Worm (Caenorhabditis elegans) whole organism, mixed stage, embryonic: Measurements from ENCODE around the gene C44C10.10.

ENCODE experiments used
- M03D4.4 ChIP-seq: sonication (generic microtip); optimal IDR thresholded peaks from 2 replicates; lab custom pipeline; 2017; ENCODE audit warnings: mild to moderate bottlenecking, missing genetic modification characterization, missing compliant biosample characterization
- bed-3 ChIP-seq: fragments of 200-800 bp; sonication (Bioruptor generic); optimal IDR thresholded peaks from 3 replicates; lab custom pipeline; 2018; ENCODE audit warnings: mild to moderate bottlenecking, missing genetic modification characterization, moderate library complexity, missing compliant biosample characterization
- ceh-39 ChIP-seq: fragments of 150-350 bp; optimal IDR thresholded peaks from 2 replicates; lab custom pipeline; 2014; ENCODE audit warnings: missing biosample characterization, missing genetic modification characterization
- ceh-43 ChIP-seq: fragments of 200-800 bp; sonication (Bioruptor generic); optimal IDR thresholded peaks from 2 replicates; lab custom pipeline; 2018; ENCODE audit warnings: mild to moderate bottlenecking, missing genetic modification characterization, moderate library complexity, missing compliant biosample characterization
- ceh-83 ChIP-seq: fragments of 200-800 bp; sonication (Bioruptor generic); optimal IDR thresholded peaks from 2 replicates; lab custom pipeline; 2018; ENCODE audit warnings: mild to moderate bottlenecking, missing genetic modification characterization, missing compliant biosample characterization
- ces-1 ChIP-seq: fragments of 150-350 bp; optimal IDR thresholded peaks from 2 replicates; lab custom pipeline; 2014; ENCODE audit warnings: missing biosample characterization, missing genetic modification reagents, missing genetic modification characterization
- cnd-1 ChIP-seq: fragments of 200-800 bp; sonication (Bioruptor generic); optimal IDR thresholded peaks from 2 replicates; lab custom pipeline; 2018; ENCODE audit warnings: mild to moderate bottlenecking, missing genetic modification characterization, missing compliant biosample characterization
- drap-1 ChIP-seq: fragments of 200-800 bp; sonication (Bioruptor generic); optimal IDR thresholded peaks from 3 replicates; lab custom pipeline; 2018; ENCODE audit warnings: mild to moderate bottlenecking, missing genetic modification characterization, missing compliant biosample characterization
- elt-1 ChIP-seq: sonication (generic microtip); optimal IDR thresholded peaks from 2 replicates; lab custom pipeline; 2017; ENCODE audit warnings: missing genetic modification characterization, mild to moderate bottlenecking, missing compliant biosample characterization, antibody characterized with exemption, moderate library complexity, borderline replicate concordance; ENCODE audit not compliant: insufficient read depth
- elt-3 ChIP-seq: fragments of 150-350 bp; optimal IDR thresholded peaks from 2 replicates; lab custom pipeline; 2014; ENCODE audit warnings: missing biosample characterization, missing genetic modification characterization
- ham-2 ChIP-seq: fragments of 200-800 bp; sonication (Bioruptor generic); optimal IDR thresholded peaks from 2 replicates; lab custom pipeline; 2018; ENCODE audit warnings: mild to moderate bottlenecking, missing genetic modification characterization, missing compliant biosample characterization
- hlh-1 ChIP-seq: fragments of 150-350 bp; optimal IDR thresholded peaks from 2 replicates; lab custom pipeline; 2014; ENCODE audit warnings: missing biosample characterization, missing genetic modification reagents, missing genetic modification characterization
- lin-32 ChIP-seq: fragments of 200-800 bp; sonication (Bioruptor generic); optimal IDR thresholded peaks from 2 replicates; lab custom pipeline; 2018; ENCODE audit warnings: mild to moderate bottlenecking, missing genetic modification characterization, missing compliant biosample characterization
- lsy-2 ChIP-seq: fragments of 150-350 bp; optimal IDR thresholded peaks from 2 replicates; lab custom pipeline; 2014; ENCODE audit warnings: missing biosample characterization, missing genetic modification characterization
- mab-5 ChIP-seq: fragments of 150-350 bp; optimal IDR thresholded peaks from 2 replicates; lab custom pipeline; 2014; ENCODE audit warnings: missing biosample characterization, missing genetic modification characterization
- mls-2 ChIP-seq: sonication (generic microtip); optimal IDR thresholded peaks from 2 replicates; lab custom pipeline; 2016; ENCODE audit warnings: mild to moderate bottlenecking, missing genetic modification characterization, moderate library complexity, missing compliant biosample characterization
- nhr-2 ChIP-seq: fragments of 150-350 bp; optimal IDR thresholded peaks from 2 replicates; lab custom pipeline; 2014; ENCODE audit warnings: missing biosample characterization, missing genetic modification characterization
- nhr-237 ChIP-seq: fragments of 150-350 bp; optimal IDR thresholded peaks from 2 replicates; lab custom pipeline; 2014; ENCODE audit warnings: missing biosample characterization, missing genetic modification characterization
- nhr-76 ChIP-seq: sonication (generic microtip); optimal IDR thresholded peaks from 2 replicates; lab custom pipeline; 2017; ENCODE audit warnings: missing biosample characterization, missing genetic modification characterization
- pha-4 ChIP-seq: fragments of 150-350 bp; optimal IDR thresholded peaks from 2 replicates; lab custom pipeline; 2018; ENCODE audit warnings: missing biosample characterization, missing genetic modification reagents, missing genetic modification characterization
- sem-2 ChIP-seq: fragments of 200-800 bp; sonication (Bioruptor generic); optimal IDR thresholded peaks from 2 replicates; lab custom pipeline; 2018; ENCODE audit warnings: mild to moderate bottlenecking, missing genetic modification characterization, missing compliant biosample characterization
- snpc-4 ChIP-seq: fragments of 150-350 bp; optimal IDR thresholded peaks from 2 replicates; lab custom pipeline; 2014; ENCODE audit warnings: missing biosample characterization, missing genetic modification characterization
- sptf-1 ChIP-seq: sonication (generic microtip); optimal IDR thresholded peaks from 2 replicates; lab custom pipeline; 2017; ENCODE audit warnings: mild to moderate bottlenecking, missing genetic modification characterization, moderate library complexity, missing compliant biosample characterization
- tbx-8 ChIP-seq: fragments of 200-800 bp; sonication (Bioruptor generic); optimal IDR thresholded peaks from 2 replicates; lab custom pipeline; 2018; ENCODE audit warnings: mild to moderate bottlenecking, missing genetic modification characterization, moderate library complexity, missing compliant biosample characterization
- unc-120 ChIP-seq: sonication (generic microtip); optimal IDR thresholded peaks from 2 replicates; lab custom pipeline; 2017; ENCODE audit warnings: missing genetic modification characterization, missing compliant biosample characterization; ENCODE audit not compliant: poor library complexity, severe bottlenecking
- unc-62 ChIP-seq: fragments of 150-350 bp; optimal IDR thresholded peaks from 2 replicates; lab custom pipeline; 2014; ENCODE audit warnings: missing biosample characterization, missing genetic modification reagents, missing genetic modification characterization
- zip-8 ChIP-seq: fragments of 150-350 bp; optimal IDR thresholded peaks from 2 replicates; lab custom pipeline; 2014; ENCODE audit warnings: missing biosample characterization, missing genetic modification characterization
- ztf-11 ChIP-seq: fragments of 150-350 bp; optimal IDR thresholded peaks from 2 replicates; lab custom pipeline; 2014; ENCODE audit warnings: missing biosample characterization, missing genetic modification characterization

Gene C44C10.10

ce11 chrX:11711437-11712080 lies 21.4 kb downstream of the C44C10.10 start:
- TF ChIP-seq sem-2 (GFP tag; lab: Kevin White, UChicago) (no peak), snpc-4 (no peak), nhr-237 (tag; lab: Kevin White, UChicago) (no peak), drap-1 (GFP tag; lab: Kevin White, UChicago) (no peak), zip-8 (tag; lab: Kevin White, UChicago) (no peak), bed-3 (GFP tag; lab: Kevin White, UChicago) (no peak), ceh-39 (tag; lab: Kevin White, UChicago) (no peak), ceh-43 (GFP tag; lab: Kevin White, UChicago) (no peak), tbx-8 (GFP tag; lab: Kevin White, UChicago) (no peak), ces-1 (GFP tag; lab: Kevin White, UChicago) (no peak), lsy-2 (tag; lab: Kevin White, UChicago) (no peak), ztf-11 (tag; lab: Kevin White, UChicago) (no peak), mls-2 (tag; lab: Kevin White, UChicago) (no peak), unc-120 (tag; lab: Kevin White, UChicago) (no peak), elt-3 (tag; lab: Kevin White, UChicago) (no peak), ceh-83 (GFP tag; lab: Kevin White, UChicago) (no peak), pha-4 (tag; lab: Kevin White, UChicago) (no peak), nhr-76 (tag; lab: Kevin White, UChicago) (no peak), mab-5 (tag; lab: Kevin White, UChicago) (no peak)

ce11 chrX:11712230-11712853 lies 22.2 kb downstream of the C44C10.10 start, which contains the start of gene col-180:
Gene col-180, minus strand, starts transcription at chrX:11712280.
- TF ChIP-seq elt-3 (tag; lab: Kevin White, UChicago): no peak
- TF ChIP-seq sptf-1 (tag; lab: Kevin White, UChicago): no peak
- TF ChIP-seq hlh-1 (tag; lab: Kevin White, UChicago): no peak
- no peak for TF ChIP-seq sem-2 (GFP tag; lab: Kevin White, UChicago)
- TF ChIP-seq ham-2 (GFP tag; lab: Kevin White, UChicago): no peak
- TF ChIP-seq snpc-4: no peak
- no peak for TF ChIP-seq ztf-11 (tag; lab: Kevin White, UChicago)
- no peak for TF ChIP-seq unc-120 (tag; lab: Kevin White, UChicago)
- TF ChIP-seq nhr-2: no peak
- no peak for TF ChIP-seq M03D4.4
- TF ChIP-seq tbx-8 (GFP tag; lab: Kevin White, UChicago): no peak
- TF ChIP-seq cnd-1: no peak
- no peak for TF ChIP-seq bed-3 (GFP tag; lab: Kevin White, UChicago)
- no peak for TF ChIP-seq ceh-39 (tag; lab: Kevin White, UChicago)
- no peak for TF ChIP-seq ceh-43 (GFP tag; lab: Kevin White, UChicago)
- TF ChIP-seq mab-5 (tag; lab: Kevin White, UChicago): no peak
- no peak for TF ChIP-seq nhr-76 (tag; lab: Kevin White, UChicago)
- no peak for TF ChIP-seq elt-1 (tag; lab: Kevin White, UChicago)

- no peak for TF ChIP-seq ham-2 (GFP tag; lab: Kevin White, UChicago)
- no peak for TF ChIP-seq ceh-43 (GFP tag; lab: Kevin White, UChicago)
- TF ChIP-seq hlh-1 (tag; lab: Kevin White, UChicago): no peak
- no peak for TF ChIP-seq nhr-237 (tag; lab: Kevin White, UChicago)
- no peak for TF ChIP-seq tbx-8 (GFP tag; lab: Kevin White, UChicago)
- no peak for TF ChIP-seq zip-8 (tag; lab: Kevin White, UChicago)
- TF ChIP-seq elt-3 (tag; lab: Kevin White, UChicago): no peak
- TF ChIP-seq ztf-11 (tag; lab: Kevin White, UChicago): no peak
- no peak for TF ChIP-seq lin-32
- TF ChIP-seq ces-1 (GFP tag; lab: Kevin White, UChicago): no peak
- no peak for TF ChIP-seq unc-62
- no peak for TF ChIP-seq sptf-1 (tag; lab: Kevin White, UChicago)
- TF ChIP-seq pha-4 (tag; lab: Kevin White, UChicago): no peak
- TF ChIP-seq cnd-1: no peak
- TF ChIP-seq drap-1 (GFP tag; lab: Kevin White, UChicago): no peak
Measured at ce11 chrX:11716463-11716960, 26.4 kb downstream of the C44C10.10 start, which contains the start of gene C44C10.9. Gene C44C10.9, minus strand, starts transcription at chrX:11716513.

- TF ChIP-seq hlh-1 (tag; lab: Kevin White, UChicago) (no peak), nhr-237 (tag; lab: Kevin White, UChicago) (peak; percentile 17), ceh-43 (GFP tag; lab: Kevin White, UChicago) (no peak)
Measured at ce11 chrX:11718751-11719150, 28.6 kb downstream of the C44C10.10 start.
